Fruit fly (Drosophila melanogaster) whole organism, wandering third instar larva: ENCODE measurements around the gene rdog.
A peak's percentile ranks its signal among the peaks of the same experiment; 100 is the strongest.

Experiments
- Abd-B ChIP-seq: fragments of >200 bp; optimal IDR thresholded peaks from 2 replicates; lab custom pipeline; 2017; ENCODE audit warnings: missing biosample characterization, missing genetic modification characterization
- CG32264 ChIP-seq: fragments of 200-800 bp; sonication (Bioruptor generic); optimal IDR thresholded peaks from 2 replicates; lab custom pipeline; 2016; ENCODE audit warnings: missing biosample characterization, missing genetic modification characterization
- CG9705 ChIP-seq: fragments of 200-800 bp; sonication (Bioruptor generic); optimal IDR thresholded peaks from 2 replicates; lab custom pipeline; 2018; ENCODE audit warnings: missing biosample characterization, mild to moderate bottlenecking, missing genetic modification characterization
- CrebA ChIP-seq: fragments of 200-800 bp; sonication (Bioruptor generic); optimal IDR thresholded peaks from 2 replicates; lab custom pipeline; 2016; ENCODE audit warnings: missing biosample characterization, mild to moderate bottlenecking, missing genetic modification characterization, borderline replicate concordance
- Dfd ChIP-seq: fragments of >200 bp; optimal IDR thresholded peaks from 2 replicates; lab custom pipeline; 2017; ENCODE audit warnings: missing biosample characterization, missing genetic modification characterization
- Dif ChIP-seq: fragments of 200-275, 200-300 bp; sonication (Bioruptor generic); optimal IDR thresholded peaks from 2 replicates; lab custom pipeline; 2018; ENCODE audit warnings: missing biosample characterization, missing genetic modification characterization; ENCODE audit not compliant: partially characterized antibody
- GATAd ChIP-seq: sonication (Bioruptor generic); optimal IDR thresholded peaks from 2 replicates; lab custom pipeline; 2016; ENCODE audit warnings: missing biosample characterization, missing genetic modification characterization
- HLH106 ChIP-seq: fragments of 200-800 bp; optimal IDR thresholded peaks from 3 replicates; lab custom pipeline; 2019; ENCODE audit warnings: missing biosample characterization, mild to moderate bottlenecking, missing genetic modification characterization, moderate library complexity
- Hnf4 ChIP-seq: fragments of 200-800 bp; sonication (Bioruptor generic); optimal IDR thresholded peaks from 2 replicates; lab custom pipeline; 2016; ENCODE audit warnings: missing biosample characterization, mild to moderate bottlenecking, missing genetic modification characterization
- Hr78 ChIP-seq: fragments of >200 bp; optimal IDR thresholded peaks from 2 replicates; lab custom pipeline; 2017; ENCODE audit warnings: missing biosample characterization, missing genetic modification characterization
- Hr83 ChIP-seq: fragments of 200-300 bp; sonication (Bioruptor generic); optimal IDR thresholded peaks from 2 replicates; lab custom pipeline; 2016; ENCODE audit warnings: missing biosample characterization, mild to moderate bottlenecking, missing genetic modification characterization, moderate library complexity; ENCODE audit not compliant: poor library complexity, severe bottlenecking
- Jra ChIP-seq: sonication (Bioruptor generic); optimal IDR thresholded peaks from 2 replicates; lab custom pipeline; 2016; ENCODE audit warnings: missing biosample characterization, missing genetic modification characterization
- Mio ChIP-seq: sonication (Bioruptor generic); optimal IDR thresholded peaks from 2 replicates; lab custom pipeline; 2016; ENCODE audit warnings: missing biosample characterization, missing genetic modification characterization
- Myc ChIP-seq: fragments of >200 bp; optimal IDR thresholded peaks from 2 replicates; lab custom pipeline; 2017
- N ChIP-seq: fragments of >200 bp; optimal IDR thresholded peaks from 2 replicates; lab custom pipeline; 2018; ENCODE audit warnings: missing biosample characterization, missing external identifiers, missing genetic modification characterization
- OdsH ChIP-seq: fragments of 200-800 bp; sonication (Bioruptor generic); optimal IDR thresholded peaks from 2 replicates; lab custom pipeline; 2016; ENCODE audit warnings: missing biosample characterization, mild to moderate bottlenecking, missing genetic modification characterization
- Rel ChIP-seq, 2 experiments: fragments of 200-800 bp; sonication (Bioruptor generic) in 1 of 2; optimal IDR thresholded peaks; 2 replicates in 1 of 2; 3 replicates in 1 of 2; lab custom pipeline; 2016 to 2019; ENCODE audit warnings: mild to moderate bottlenecking in 2 of 2, missing biosample characterization in 2 of 2, missing genetic modification characterization in 2 of 2, moderate library complexity in 1 of 2
- Sp1 ChIP-seq: fragments of 200-800 bp; sonication (Bioruptor generic); optimal IDR thresholded peaks from 3 replicates; lab custom pipeline; 2019; ENCODE audit warnings: missing biosample characterization, mild to moderate bottlenecking, missing genetic modification characterization, moderate library complexity
- Vsx2 ChIP-seq: fragments of 200-300, 225-300 bp; sonication (Bioruptor generic); optimal IDR thresholded peaks from 2 replicates; lab custom pipeline; 2018; ENCODE audit warnings: missing biosample characterization, missing genetic modification characterization; ENCODE audit not compliant: partially characterized antibody
- br ChIP-seq: fragments of 200-800 bp; sonication (Bioruptor generic); optimal IDR thresholded peaks from 2 replicates; lab custom pipeline; 2016; ENCODE audit warnings: missing biosample characterization, missing genetic modification characterization
- brk ChIP-seq: fragments of 200-800 bp; sonication (Bioruptor generic); optimal IDR thresholded peaks from 2 replicates; lab custom pipeline; 2016; ENCODE audit warnings: missing biosample characterization, mild to moderate bottlenecking, missing genetic modification characterization
- dl ChIP-seq, 2 experiments: fragments of 175-275, 200-275 bp in 1 of 2; fragments of 200-275 bp in 1 of 2; sonication (Bioruptor generic); optimal IDR thresholded peaks; lab custom pipeline; 2018; ENCODE audit warnings: mild to moderate bottlenecking in 2 of 2, missing biosample characterization in 2 of 2, missing genetic modification characterization in 2 of 2, moderate library complexity in 2 of 2; ENCODE audit not compliant: partially characterized antibody in 2 of 2, insufficient read depth in 1 of 2
- dmrt93B ChIP-seq: fragments of 200-800 bp; sonication (Bioruptor generic); optimal IDR thresholded peaks from 2 replicates; lab custom pipeline; 2018; ENCODE audit warnings: missing biosample characterization, mild to moderate bottlenecking, missing genetic modification characterization
- dsf ChIP-seq: sonication (Bioruptor generic); optimal IDR thresholded peaks from 2 replicates; lab custom pipeline; 2016; ENCODE audit warnings: missing biosample characterization, missing genetic modification characterization, borderline replicate concordance
- ey ChIP-seq: fragments of 200-800 bp; sonication (Bioruptor generic); optimal IDR thresholded peaks from 2 replicates; lab custom pipeline; 2016; ENCODE audit warnings: missing biosample characterization, missing genetic modification characterization
- foxo ChIP-seq, 2 experiments: fragments of 200-800 bp; sonication (Bioruptor generic); optimal IDR thresholded peaks; 2 replicates in 1 of 2; 3 replicates in 1 of 2; lab custom pipeline; 2016 to 2017; ENCODE audit warnings: missing biosample characterization in 2 of 2, missing genetic modification characterization in 2 of 2
- fru ChIP-seq: fragments of 200-800 bp; sonication (Bioruptor generic); optimal IDR thresholded peaks from 3 replicates; lab custom pipeline; 2016; ENCODE audit warnings: missing biosample characterization, mild to moderate bottlenecking, missing genetic modification characterization
- h ChIP-seq: fragments of 200-800 bp; sonication (Bioruptor generic); optimal IDR thresholded peaks from 3 replicates; lab custom pipeline; 2016; ENCODE audit warnings: missing biosample characterization, mild to moderate bottlenecking, missing genetic modification characterization
- jim ChIP-seq: fragments of 175-275, 200-325 bp; sonication (Bioruptor generic); optimal IDR thresholded peaks from 2 replicates; lab custom pipeline; 2016; ENCODE audit warnings: missing biosample characterization, mild to moderate bottlenecking, missing genetic modification characterization
- lola ChIP-seq: fragments of >200 bp; optimal IDR thresholded peaks from 2 replicates; lab custom pipeline; 2017; ENCODE audit warnings: missing biosample characterization, missing genetic modification characterization
- pan ChIP-seq: fragments of >200 bp; optimal IDR thresholded peaks from 2 replicates; lab custom pipeline; 2017
- psq ChIP-seq: fragments of 200-800 bp; sonication (Bioruptor generic); optimal IDR thresholded peaks from 3 replicates; lab custom pipeline; 2017; ENCODE audit warnings: missing biosample characterization, mild to moderate bottlenecking, missing genetic modification characterization, moderate library complexity
- rgr ChIP-seq: fragments of 200-800 bp; sonication (Bioruptor generic); optimal IDR thresholded peaks from 3 replicates; lab custom pipeline; 2016; ENCODE audit warnings: missing biosample characterization, mild to moderate bottlenecking, missing genetic modification characterization
- sage ChIP-seq: fragments of 200-800 bp; sonication (Bioruptor generic); optimal IDR thresholded peaks from 2 replicates; lab custom pipeline; 2016; ENCODE audit warnings: missing biosample characterization, mild to moderate bottlenecking, missing genetic modification characterization
- sv ChIP-seq: fragments of 200-800 bp; sonication (Bioruptor generic); optimal IDR thresholded peaks from 3 replicates; lab custom pipeline; 2016; ENCODE audit warnings: missing biosample characterization, missing genetic modification characterization
- tai ChIP-seq: sonication (Bioruptor generic); optimal IDR thresholded peaks from 2 replicates; lab custom pipeline; 2016; ENCODE audit warnings: missing biosample characterization, missing genetic modification characterization
- usp ChIP-seq: fragments of >200 bp; optimal IDR thresholded peaks from 2 replicates; lab custom pipeline; 2017; ENCODE audit warnings: missing biosample characterization, missing genetic modification characterization
- woc ChIP-seq: sonication (Bioruptor generic); optimal IDR thresholded peaks from 2 replicates; lab custom pipeline; 2016; ENCODE audit warnings: missing biosample characterization, mild to moderate bottlenecking, missing genetic modification characterization

rdog gene

dm6 chr3R:29210091-29210490 is 52.2 kb downstream of the rdog start:
- TF ChIP-seq CG9705 (GFP tag; lab: Kevin White, UChicago) (no peak), Dfd (GFP tag; lab: Kevin White, UChicago) (peak; percentile 76)
- TF ChIP-seq, all 38 proteins: peak for 1

DNA sequence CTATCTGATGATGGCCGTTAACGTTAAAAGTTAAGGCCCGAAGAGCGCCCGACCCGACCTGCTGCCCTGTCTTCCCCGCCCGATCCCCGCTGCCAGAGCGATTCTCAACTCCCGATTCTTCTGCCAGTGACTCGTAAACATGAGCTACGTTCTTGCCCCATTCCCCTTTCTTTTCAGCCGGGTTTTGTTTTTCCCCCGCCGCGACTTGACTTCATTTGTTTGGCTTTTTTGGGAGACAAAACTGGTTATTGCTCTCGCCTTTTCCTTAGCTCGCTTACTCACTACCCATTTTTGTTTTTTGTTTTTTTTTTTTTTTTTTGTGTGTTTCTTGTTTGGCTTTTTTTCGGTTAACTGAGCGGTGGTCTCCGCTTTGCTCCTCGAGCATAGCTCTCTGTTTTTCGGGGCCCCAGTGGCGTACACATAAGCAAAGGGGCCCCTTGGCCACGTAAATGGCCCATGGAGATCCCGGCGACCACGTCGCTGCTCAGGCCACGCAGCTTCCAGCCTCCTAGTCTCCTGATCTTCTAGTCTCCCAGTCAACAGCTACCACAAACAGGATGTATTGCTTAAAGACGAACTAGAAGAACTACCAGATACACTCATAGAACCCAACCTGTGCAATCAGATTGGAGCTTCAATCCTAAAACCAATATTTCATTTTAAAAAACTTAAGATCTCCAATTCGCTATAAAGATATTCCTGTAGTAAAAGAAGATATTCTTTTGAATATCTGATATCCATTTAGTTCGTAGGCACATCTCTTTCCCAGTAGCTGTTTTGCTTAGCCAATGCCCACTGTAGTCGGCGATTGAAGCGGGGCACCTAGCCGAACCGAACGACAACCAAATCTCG is 52.8 kb downstream of the rdog start:
- TF ChIP-seq br (peak; percentile 36), woc (GFP tag; lab: Kevin White, UChicago) (peak; percentile 21), Hnf4 (GFP tag; lab: Kevin White, UChicago) (no peak), Myc (lab: Kevin White, UChicago) (no peak), Vsx2 (GFP tag; lab: Kevin White, UChicago) (peak; percentile 38), Jra (GFP tag; lab: Kevin White, UChicago) (peak; percentile 5), brk (GFP tag; lab: Kevin White, UChicago) (peak; percentile 9), pan (lab: Kevin White, UChicago) (no peak), CG32264 (GFP tag; lab: Kevin White, UChicago) (no peak), h (GFP tag; lab: Kevin White, UChicago) (peak; percentile 29), fru (GFP tag; lab: Kevin White, UChicago) (peak; percentile 30), tai (no peak), sv (GFP tag; lab: Kevin White, UChicago) (no peak), sage (GFP tag; lab: Kevin White, UChicago) (peak; percentile 5), jim (GFP tag; lab: Kevin White, UChicago) (peak; percentile 77), Rel (GFP tag; optimal IDR thresholded peaks at IDR 0.05; lab: Kevin White, UChicago) (peak; percentile 91), Rel (tag; optimal IDR thresholded peaks at IDR 0.05; lab: Kevin White, UChicago) (peak; percentile 93), dsf (GFP tag; lab: Kevin White, UChicago) (no peak), N (no peak), Hr83 (GFP tag; lab: Kevin White, UChicago) (peak; percentile 43), Sp1 (GFP tag; lab: Kevin White, UChicago) (peak; percentile 53), foxo (GFP tag; optimal IDR thresholded peaks at IDR 0.05; lab: Kevin White, UChicago) (peak; percentile 4 to 16), usp (GFP tag; lab: Kevin White, UChicago) (no peak), Dfd (GFP tag; lab: Kevin White, UChicago) (no peak), OdsH (GFP tag; lab: Kevin White, UChicago) (no peak), CG9705 (GFP tag; lab: Kevin White, UChicago) (no peak), rgr (GFP tag; lab: Kevin White, UChicago) (no peak), HLH106 (tag; lab: Kevin White, UChicago) (peak; percentile 17), psq (GFP tag; lab: Kevin White, UChicago) (peak; percentile 74), Dif (GFP tag; lab: Kevin White, UChicago) (peak; percentile 59), CrebA (GFP tag; lab: Kevin White, UChicago) (no peak), Mio (GFP tag; lab: Kevin White, UChicago) (no peak), GATAd (GFP tag; lab: Kevin White, UChicago) (no peak), ey (GFP tag; lab: Kevin White, UChicago) (peak; percentile 49), Abd-B (GFP tag; lab: Kevin White, UChicago) (no peak), dl (GFP tag; optimal IDR thresholded peaks at IDR 0.05; lab: Kevin White, UChicago; ENCODE audit: insufficient read depth in 1 of 2, partially characterized antibody in 2 of 2) (no peak), lola (GFP tag; lab: Kevin White, UChicago) (no peak), Hr78 (GFP tag; lab: Kevin White, UChicago) (no peak), dmrt93B (GFP tag; lab: Kevin White, UChicago) (peak; percentile 6)
